ENCODE assay signal across 2 fruit fly cellular contexts in genomic region chr3R:26908750-26909149, dm6.
TF ChIP-seq lines count a peak whose summit lies in the region.

No protein-coding gene starts in this region.

- TF ChIP-seq CTCF in whole organism, embryonic (GFP tag; optimal IDR thresholded peaks at IDR 0.05; lab: Kevin White, UChicago) = no peak

TF ChIP-seq in whole organism, embryonic, 481 proteins besides CTCF, POLR2A, EP300 and RAD21 (continues in another document):
- TF ChIP-seq az2 (GFP tag; optimal IDR thresholded peaks at IDR 0.05; lab: Kevin White, UChicago) = no peak
- TF ChIP-seq CG32767 (GFP tag; IDR thresholded peaks at IDR 0.05; lab: Robert Waterston, UW) = no peak
- no peak for TF ChIP-seq CG9215 (GFP tag; IDR thresholded peaks at IDR 0.05; lab: Robert Waterston, UW)
- TF ChIP-seq CG6689 (GFP tag; IDR thresholded peaks at IDR 0.05; lab: Robert Waterston, UW) = peak; percentile 26; the same call in 1 of the 2 replicates
- TF ChIP-seq CG6654 (GFP tag; optimal IDR thresholded peaks at IDR 0.05; lab: Kevin White, UChicago) = no peak
- TF ChIP-seq CG14050 (GFP tag; IDR thresholded peaks at IDR 0.05; lab: Robert Waterston, UW) = no peak
- TF ChIP-seq dm (GFP tag; optimal IDR thresholded peaks at IDR 0.05; lab: Kevin White, UChicago) = no peak
- TF ChIP-seq sens (GFP tag; lab: Kevin White, UChicago) = peak; percentile 64
- TF ChIP-seq CG34422 (GFP tag; IDR thresholded peaks at IDR 0.05; lab: Robert Waterston, UW) = no peak
- TF ChIP-seq vvl (GFP tag; IDR thresholded peaks at IDR 0.05; lab: Robert Waterston, UW) = peak; percentile 44
- TF ChIP-seq p53 (GFP tag; optimal IDR thresholded peaks at IDR 0.05; lab: Kevin White, UChicago) = no peak
- no peak for TF ChIP-seq ken (GFP tag; IDR thresholded peaks at IDR 0.05; lab: Robert Waterston, UW)
- no peak for TF ChIP-seq insv (GFP tag; optimal IDR thresholded peaks at IDR 0.05; lab: Kevin White, UChicago)
- TF ChIP-seq CG4617 (GFP tag; optimal IDR thresholded peaks at IDR 0.05; lab: Kevin White, UChicago; ENCODE audit: borderline replicate concordance) = no peak
- TF ChIP-seq CG10366 (GFP tag; IDR thresholded peaks at IDR 0.05; lab: Robert Waterston, UW) = no peak; the same call in 1 of the 2 replicates
- no peak for TF ChIP-seq CG6765 (GFP tag; optimal IDR thresholded peaks at IDR 0.05; lab: Kevin White, UChicago)
- no peak for TF ChIP-seq Dad (GFP tag; optimal IDR thresholded peaks at IDR 0.05; lab: Kevin White, UChicago)
- TF ChIP-seq danr (GFP tag; IDR thresholded peaks at IDR 0.05; lab: Robert Waterston, UW) = no peak
- no peak for TF ChIP-seq Gsc (GFP tag; IDR thresholded peaks at IDR 0.05; lab: Robert Waterston, UW)
- no peak for TF ChIP-seq lilli (GFP tag; optimal IDR thresholded peaks at IDR 0.05; lab: Kevin White, UChicago)
- TF ChIP-seq CG15601 (tag; optimal IDR thresholded peaks at IDR 0.05; lab: Kevin White, UChicago) = peak; percentile 53
- TF ChIP-seq CG1602 (GFP tag; optimal IDR thresholded peaks at IDR 0.05; lab: Kevin White, UChicago) = no peak
- TF ChIP-seq CG11560 (tag; IDR thresholded peaks at IDR 0.05; lab: Robert Waterston, UW) = no peak
- no peak for TF ChIP-seq Dll (GFP tag; IDR thresholded peaks at IDR 0.05; lab: Robert Waterston, UW; ENCODE audit: partially characterized antibody)
- no peak for TF ChIP-seq sug (tag; optimal IDR thresholded peaks at IDR 0.05; lab: Kevin White, UChicago)
- no peak for TF ChIP-seq NK7.1 (GFP tag; optimal IDR thresholded peaks at IDR 0.05; lab: Kevin White, UChicago)
- TF ChIP-seq cato (GFP tag; optimal IDR thresholded peaks at IDR 0.05; lab: Kevin White, UChicago; ENCODE audit: borderline replicate concordance) = no peak
- no peak for TF ChIP-seq chm (GFP tag; IDR thresholded peaks at IDR 0.05; lab: Robert Waterston, UW)
- no peak for TF ChIP-seq CG42726 (GFP tag; IDR thresholded peaks at IDR 0.05; lab: Robert Waterston, UW; ENCODE audit: partially characterized antibody)
- peak; percentile 25 for TF ChIP-seq sd (tag; optimal IDR thresholded peaks at IDR 0.05; lab: Kevin White, UChicago)
- no peak for TF ChIP-seq Trl (optimal IDR thresholded peaks at IDR 0.05; lab: Kevin White, UChicago)
- TF ChIP-seq Trl (GFP tag; optimal IDR thresholded peaks at IDR 0.05; lab: Kevin White, UChicago) = peak; percentile 17
- no peak for TF ChIP-seq Sry-δ (GFP tag; optimal IDR thresholded peaks at IDR 0.05; lab: Kevin White, UChicago)
- TF ChIP-seq CG31224 (GFP tag; IDR thresholded peaks at IDR 0.05; lab: Robert Waterston, UW) = no peak
- no peak for TF ChIP-seq CG10565 (GFP tag; optimal IDR thresholded peaks at IDR 0.05; lab: Kevin White, UChicago)
- no peak for TF ChIP-seq usp (GFP tag; optimal IDR thresholded peaks at IDR 0.05; lab: Kevin White, UChicago)
- peak; percentile 29 for TF ChIP-seq Sox100B (GFP tag; optimal IDR thresholded peaks at IDR 0.05; lab: Kevin White, UChicago)
- no peak for TF ChIP-seq CG2129 (GFP tag; IDR thresholded peaks at IDR 0.05; lab: Robert Waterston, UW; ENCODE audit: partially characterized antibody)
- no peak for TF ChIP-seq CG11696 (GFP tag; IDR thresholded peaks at IDR 0.05; lab: Robert Waterston, UW)
- no peak for TF ChIP-seq CG11085 (GFP tag; IDR thresholded peaks at IDR 0.05; lab: Robert Waterston, UW)
- no peak for TF ChIP-seq kay (GFP tag; optimal IDR thresholded peaks at IDR 0.05; lab: Kevin White, UChicago)
- TF ChIP-seq CG4707 (GFP tag; optimal IDR thresholded peaks at IDR 0.05; lab: Kevin White, UChicago) = peak; percentile 31
- TF ChIP-seq CG18619 (GFP tag; optimal IDR thresholded peaks at IDR 0.05; lab: Kevin White, UChicago) = no peak
- TF ChIP-seq Rx (GFP tag; IDR thresholded peaks at IDR 0.05; lab: Robert Waterston, UW) = no peak
- TF ChIP-seq H2.0 (GFP tag; IDR thresholded peaks at IDR 0.05; lab: Robert Waterston, UW) = no peak
- no peak for TF ChIP-seq Optix (GFP tag; IDR thresholded peaks at IDR 0.05; lab: Robert Waterston, UW)
- no peak for TF ChIP-seq CG7745 (tag; optimal IDR thresholded peaks at IDR 0.05; lab: Kevin White, UChicago)

TF ChIP-seq in whole organism, prepupa, 60 proteins besides CTCF, POLR2A, EP300 and RAD21:
- TF ChIP-seq fkh (GFP tag; optimal IDR thresholded peaks at IDR 0.05; lab: Kevin White, UChicago) (peak; percentile 84), CG11294 (GFP tag; IDR thresholded peaks at IDR 0.05; lab: Robert Waterston, UW) (no peak), CG7368 (GFP tag; optimal IDR thresholded peaks at IDR 0.05; lab: Kevin White, UChicago) (no peak), CG4318 (GFP tag; optimal IDR thresholded peaks at IDR 0.05; lab: Kevin White, UChicago) (no peak), CG8119 (GFP tag; IDR thresholded peaks at IDR 0.05; lab: Robert Waterston, UW) (no peak)
TF ChIP-seq in whole organism, prepupa: peak in this region for 1.

Comparison
In these comparisons a context has a peak if more than half of its experiments do, and no peak if none do; other contexts are left out.
1. Of the 7 proteins assayed by ChIP-seq in both whole organism, embryonic and whole organism, prepupa: peak only in whole organism, embryonic: Blimp-1; only in whole organism, prepupa: none; in both: none; in neither: 6.